Worm (Caenorhabditis elegans) whole organism, L1 larva: ENCODE results near the gene F35G2.1.

Experiments
- lin-15B ChIP-seq: fragments of 150-350 bp; sonication (generic microtip); optimal IDR thresholded peaks from 3 replicates; lab custom pipeline; 2014; ENCODE audit warnings: missing biosample characterization, missing genetic modification characterization
- nhr-28 ChIP-seq: fragments of 150-350 bp; optimal IDR thresholded peaks from 2 replicates; lab custom pipeline; 2014; ENCODE audit warnings: missing biosample characterization, missing genetic modification characterization

ce11 chrIV:12162732-12163131, 40.3 kb upstream of the F35G2.1 start:
- TF ChIP-seq nhr-28 (tag; lab: Kevin White, UChicago) (no peak), lin-15B (no peak)
